Fruit fly (Drosophila melanogaster) whole organism: ENCODE data around the gene tap.

Experiments used
- CG8478 ChIP-seq: fragments of >200 bp; optimal IDR thresholded peaks from 2 replicates; lab custom pipeline; 2018; ENCODE audit warnings: inconsistent platforms
- Dll ChIP-seq: fragments of >200 bp; optimal IDR thresholded peaks from 2 replicates; lab custom pipeline; 2017
- EcR ChIP-seq, 2 experiments: fragments of >200 bp; optimal IDR thresholded peaks; 2 replicates each; lab custom pipeline; 2017; ENCODE audit warnings: missing biosample characterization in 2 of 2, missing genetic modification characterization in 2 of 2, missing genetic modification reagents in 2 of 2
- pan ChIP-seq: fragments of >200 bp; optimal IDR thresholded peaks from 2 replicates; lab custom pipeline; 2017
- psq ChIP-seq: fragments of >200 bp; optimal IDR thresholded peaks from 2 replicates; lab custom pipeline; 2017
- usp ChIP-seq: fragments of >200 bp; optimal IDR thresholded peaks from 2 replicates; lab custom pipeline; 2017; ENCODE audit warnings: missing biosample characterization, missing genetic modification characterization, mixed read lengths

The tap gene

DNA sequence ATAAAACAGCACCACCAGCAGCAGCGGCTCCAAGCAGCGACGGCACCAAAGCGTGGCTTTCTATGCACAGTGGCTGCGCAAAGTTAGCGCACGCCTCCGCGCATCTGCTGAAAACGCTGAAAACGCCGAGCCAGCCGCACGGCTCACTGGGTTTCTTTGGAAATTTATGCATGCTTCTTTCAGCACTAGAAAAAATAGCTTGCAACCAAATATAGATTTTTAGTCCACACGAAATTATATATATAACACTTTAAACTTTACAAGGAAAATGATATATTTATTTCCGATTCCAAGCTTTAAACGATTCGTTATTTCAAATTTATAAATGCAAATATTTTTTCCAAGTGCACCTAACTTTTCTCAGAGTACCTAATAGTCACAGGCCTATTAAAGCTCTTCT is 45.2 kb downstream of the tap start:
- no peak for TF ChIP-seq Dll (lab: Kevin White, UChicago)

DNA sequence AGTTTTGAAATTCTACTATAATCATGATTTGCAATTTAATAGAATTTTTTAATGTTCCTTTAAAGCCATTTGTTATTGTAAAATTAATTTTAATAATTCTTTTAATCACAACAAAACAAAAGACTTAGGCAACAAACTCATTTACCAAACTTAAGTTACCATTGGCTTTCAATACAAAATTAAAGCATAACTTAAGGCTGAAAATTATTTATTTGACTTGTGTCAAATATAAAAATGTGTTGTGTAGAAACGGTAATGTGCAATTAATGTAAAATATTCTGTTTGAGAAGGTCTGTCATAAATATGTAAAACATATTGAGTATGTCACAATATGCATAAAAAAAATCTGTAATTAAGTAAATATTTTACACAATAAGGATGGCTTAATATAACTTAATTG is 47.6 kb downstream of the tap start:
- no peak for TF ChIP-seq Dll (lab: Kevin White, UChicago)
- no peak for TF ChIP-seq usp (GFP tag; lab: Kevin White, UChicago)
- no peak for TF ChIP-seq EcR (GFP tag; optimal IDR thresholded peaks at IDR 0.05; lab: Kevin White, UChicago)
- TF ChIP-seq psq (lab: Kevin White, UChicago) = no peak
- TF ChIP-seq pan (lab: Kevin White, UChicago) = no peak
- TF ChIP-seq CG8478 = no peak

DNA sequence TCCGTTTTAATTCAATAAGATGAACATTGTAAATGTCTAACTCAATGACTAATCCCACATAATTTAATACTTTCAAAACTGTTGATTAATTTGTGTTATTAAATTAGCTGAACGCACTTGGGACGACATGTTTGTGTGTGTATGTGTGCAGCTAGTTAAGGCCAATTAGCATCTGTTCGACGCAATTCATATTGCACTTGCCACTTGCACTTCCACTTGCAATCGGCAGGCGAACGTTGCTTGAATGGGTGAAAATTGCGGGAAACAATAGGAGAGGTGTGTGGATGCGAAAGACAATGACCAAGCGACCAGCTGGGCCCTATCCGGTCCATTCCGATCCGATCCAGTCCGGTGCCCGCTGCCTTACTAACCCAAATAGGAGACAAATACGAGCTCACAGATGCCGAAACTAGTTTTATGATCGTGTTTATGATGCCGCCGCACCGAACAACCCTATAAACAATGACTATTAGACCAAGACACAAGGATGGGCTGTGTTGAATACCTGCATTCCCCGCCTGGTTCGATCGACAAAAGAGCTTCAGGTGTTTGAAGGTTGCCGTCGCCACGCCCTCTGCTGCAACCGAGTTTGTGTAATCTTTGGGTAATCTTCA is 48.1 kb downstream of the tap start:
- TF ChIP-seq pan (lab: Kevin White, UChicago) (no peak), psq (lab: Kevin White, UChicago) (no peak), EcR (GFP tag; optimal IDR thresholded peaks at IDR 0.05; lab: Kevin White, UChicago) (no peak), Dll (lab: Kevin White, UChicago) (no peak)

dm6 chr3L:17411273-17411672 is 51.8 kb downstream of the tap start:
- no peak for TF ChIP-seq psq (lab: Kevin White, UChicago)
- no peak for TF ChIP-seq EcR (GFP tag; optimal IDR thresholded peaks at IDR 0.05; lab: Kevin White, UChicago)
- no peak for TF ChIP-seq Dll (lab: Kevin White, UChicago)
- TF ChIP-seq usp (GFP tag; lab: Kevin White, UChicago) = no peak
- TF ChIP-seq CG8478 = no peak
- no peak for TF ChIP-seq pan (lab: Kevin White, UChicago)
